Worm (Caenorhabditis elegans): ENCODE data around the gene lpr-3.

The lpr-3 gene

ce11 chrX:11014394-11015280 is 42.6 kb upstream of the lpr-3 start:
- TF ChIP-seq egrh-3 (GFP tag; IDR thresholded peaks at IDR 0.05) (no peak), F52B5.7 (tag; optimal IDR thresholded peaks at IDR 0.05) (no peak), Y95B8A.8 (GFP tag; IDR thresholded peaks at IDR 0.05) (no peak), snpc-4 (GFP tag; optimal IDR thresholded peaks at IDR 0.05) (no peak), snpc-4 (tag; optimal IDR thresholded peaks at IDR 0.05) (no peak), fkh-3 (tag; optimal IDR thresholded peaks at IDR 0.05) (no peak), nfya-2 (GFP tag; IDR thresholded peaks at IDR 0.05) (no peak), let-526 (GFP tag; IDR thresholded peaks at IDR 0.05) (no peak)

DNA sequence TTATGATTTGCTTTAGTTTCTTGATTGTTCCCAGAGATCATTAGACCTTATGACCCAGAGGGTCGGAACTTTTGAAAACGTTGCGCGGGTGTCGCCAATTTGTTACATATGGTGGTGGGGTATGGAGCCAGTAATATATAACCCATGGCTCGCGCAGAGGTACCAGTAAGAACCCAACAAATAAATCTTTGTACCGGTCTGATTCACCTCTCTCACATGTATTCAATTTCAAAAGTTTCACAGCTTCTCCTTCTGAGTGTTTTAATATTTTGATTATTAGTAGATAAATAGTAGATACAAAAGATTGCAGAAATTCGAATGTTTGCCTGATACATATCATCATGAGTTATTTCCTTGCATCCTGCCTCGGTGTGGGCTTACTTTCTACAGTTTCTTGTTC is 41.1 kb upstream of the lpr-3 start, which contains the start of gene egl-15:
egl-15 (plus strand) TSS at position 301 of the 400 bp plus-strand sequence.
- TF ChIP-seq F23B12.7 (tag; optimal IDR thresholded peaks at IDR 0.05; ENCODE audit: insufficient read depth) (no peak), B0019.2 (GFP tag; conservative IDR thresholded peaks at IDR 0.05) (no peak), T07F8.4 (tag; optimal IDR thresholded peaks at IDR 0.05) (no peak), attf-5 (GFP tag; optimal IDR thresholded peaks at IDR 0.05) (no peak), bed-2 (GFP tag; IDR thresholded peaks at IDR 0.05) (no peak), mcd-1 (GFP tag; IDR thresholded peaks at IDR 0.05) (no peak), him-1 (tag; optimal IDR thresholded peaks at IDR 0.05) (no peak), snpc-3.4 (tag; optimal IDR thresholded peaks at IDR 0.05) (no peak), B0261.1 (tag; optimal IDR thresholded peaks at IDR 0.05) (no peak), aptf-2 (GFP tag; conservative IDR thresholded peaks at IDR 0.05) (no peak), zim-3 (tag; optimal IDR thresholded peaks at IDR 0.05) (no peak), hlh-26 (GFP tag; conservative IDR thresholded peaks at IDR 0.05) (no peak), ccch-3 (GFP tag; optimal IDR thresholded peaks at IDR 0.05) (no peak), ceh-79 (tag; optimal IDR thresholded peaks at IDR 0.05) (no peak), Y95B8A.8 (GFP tag; IDR thresholded peaks at IDR 0.05) (no peak), somi-1 (GFP tag; optimal IDR thresholded peaks at IDR 0.05) (no peak), F57C9.4 (tag; optimal IDR thresholded peaks at IDR 0.05) (no peak)

- TF ChIP-seq hrde-1 (tag; optimal IDR thresholded peaks at IDR 0.05; ENCODE audit: borderline replicate concordance) (no peak), unc-130 (GFP tag; optimal IDR thresholded peaks at IDR 0.05) (no peak)
Measured at ce11 chrX:11028617-11029016, 28.6 kb upstream of the lpr-3 start, which contains the start of gene ldb-1. TSS of gene ldb-1 (plus strand) at chrX:11028917.

ce11 chrX:11031047-11031695 is 26.0 kb upstream of the lpr-3 start:
- TF ChIP-seq lin-54 (GFP tag; optimal IDR thresholded peaks at IDR 0.05) (peak; percentile 2), athp-1 (tag; optimal IDR thresholded peaks at IDR 0.05) (peak; percentile 38), nfya-1 (tag; optimal IDR thresholded peaks at IDR 0.05; ENCODE audit: borderline replicate concordance, insufficient read depth) (no peak), chd-7 (tag; optimal IDR thresholded peaks at IDR 0.05) (peak; percentile 43), nhr-179 (tag; optimal IDR thresholded peaks at IDR 0.05) (no peak), T07F8.4 (tag; optimal IDR thresholded peaks at IDR 0.05) (peak; percentile 54), Y95B8A.8 (GFP tag; IDR thresholded peaks at IDR 0.05) (no peak), F57C9.4 (tag; optimal IDR thresholded peaks at IDR 0.05) (no peak), F22D6.2 (tag; optimal IDR thresholded peaks at IDR 0.05) (peak; percentile 2), sptf-2 (GFP tag; optimal IDR thresholded peaks at IDR 0.05) (no peak), ztf-22 (GFP tag; optimal IDR thresholded peaks at IDR 0.05) (no peak), sea-2 (GFP tag; IDR thresholded peaks at IDR 0.05) (no peak), lin-35 (GFP tag; optimal IDR thresholded peaks at IDR 0.05) (peak in 1 of 3 experiments; percentile 64), ztf-25 (GFP tag; IDR thresholded peaks at IDR 0.05) (0 out of 2 replicates have a peak, but pooled peaks have one; percentile 2), attf-5 (GFP tag; optimal IDR thresholded peaks at IDR 0.05) (peak; percentile 81), F10E7.11 (tag; optimal IDR thresholded peaks at IDR 0.05) (peak; percentile 37), rec-8 (tag; optimal IDR thresholded peaks at IDR 0.05) (peak in 1 of 2 experiments; percentile 52), rpc-1 (optimal IDR thresholded peaks at IDR 0.05) (no peak), rpc-1 (tag; optimal IDR thresholded peaks at IDR 0.05) (no peak)
